Fruit fly (Drosophila melanogaster) whole organism, adult: ENCODE measurements around the gene aly.

ENCODE experiments used
- CG11617 ChIP-seq: fragments of 200-800 bp; sonication (Bioruptor generic); optimal IDR thresholded peaks from 2 replicates; lab custom pipeline; 2017; ENCODE audit warnings: mild to moderate bottlenecking, missing biosample characterization, missing genetic modification reagents, missing genetic modification characterization
- CG12768 ChIP-seq: fragments of 200-800 bp; sonication (Bioruptor generic); optimal IDR thresholded peaks from 2 replicates; lab custom pipeline; 2017; ENCODE audit warnings: missing biosample characterization, missing genetic modification characterization, mild to moderate bottlenecking, moderate library complexity, missing genetic modification reagents
- CG14711 ChIP-seq: fragments of 200-800 bp; sonication (Bioruptor generic); optimal IDR thresholded peaks from 2 replicates; lab custom pipeline; 2018; ENCODE audit warnings: missing biosample characterization, mild to moderate bottlenecking, missing genetic modification characterization, moderate library complexity
- CG1620 ChIP-seq: fragments of 200-800 bp; sonication (Bioruptor generic); optimal IDR thresholded peaks from 2 replicates; lab custom pipeline; 2016; ENCODE audit warnings: missing biosample characterization, missing genetic modification characterization
- CG33017 ChIP-seq: fragments of 200-800 bp; sonication (Bioruptor generic); optimal IDR thresholded peaks from 2 replicates; lab custom pipeline; 2018; ENCODE audit warnings: missing biosample characterization, mild to moderate bottlenecking, missing genetic modification characterization, moderate library complexity
- CG5204 ChIP-seq: fragments of 200-800 bp; sonication (Bioruptor generic); optimal IDR thresholded peaks from 2 replicates; lab custom pipeline; 2016; ENCODE audit warnings: missing biosample characterization, missing genetic modification characterization
- CG7045 ChIP-seq: fragments of 200-800 bp; sonication (Bioruptor generic); optimal IDR thresholded peaks from 2 replicates; lab custom pipeline; 2017; ENCODE audit warnings: missing biosample characterization, mild to moderate bottlenecking, missing genetic modification characterization
- CG7101 ChIP-seq: fragments of 200-800 bp; sonication (Bioruptor generic); optimal IDR thresholded peaks from 2 replicates; lab custom pipeline; 2018; ENCODE audit warnings: missing biosample characterization, mild to moderate bottlenecking, missing genetic modification characterization, moderate library complexity
- Clk ChIP-seq: fragments of 200-800 bp; sonication (Bioruptor generic); optimal IDR thresholded peaks from 2 replicates; lab custom pipeline; 2017; ENCODE audit warnings: missing biosample characterization, missing genetic modification characterization
- Crg-1 ChIP-seq: fragments of 200-800 bp; sonication (Bioruptor generic); optimal IDR thresholded peaks from 2 replicates; lab custom pipeline; 2016; ENCODE audit warnings: missing biosample characterization, missing genetic modification characterization
- Hr96 ChIP-seq: fragments of 200-800 bp; sonication (Bioruptor generic); optimal IDR thresholded peaks from 2 replicates; lab custom pipeline; 2016; ENCODE audit warnings: missing biosample characterization, missing genetic modification characterization
- Mnt ChIP-seq: fragments of 200-800 bp; sonication (Bioruptor generic); optimal IDR thresholded peaks from 2 replicates; lab custom pipeline; 2016; ENCODE audit warnings: missing biosample characterization, mild to moderate bottlenecking, missing genetic modification characterization
- bab1 ChIP-seq: fragments of 200-800 bp; sonication (Bioruptor generic); optimal IDR thresholded peaks from 3 replicates; lab custom pipeline; 2019; ENCODE audit warnings: missing biosample characterization, mild to moderate bottlenecking, missing genetic modification characterization, moderate library complexity
- cic ChIP-seq: fragments of 200-800 bp; sonication (Bioruptor generic); optimal IDR thresholded peaks from 2 replicates; lab custom pipeline; 2017; ENCODE audit warnings: missing biosample characterization, mild to moderate bottlenecking, missing genetic modification characterization, moderate library complexity
- cnc ChIP-seq, 2 experiments: fragments of >200 bp; optimal IDR thresholded peaks; 2 replicates each; lab custom pipeline; 2017
- kay ChIP-seq: fragments of 200-800 bp; sonication (Bioruptor generic); peaks from one replicate; lab custom pipeline; 2016; ENCODE audit warnings: missing biosample characterization, missing genetic modification characterization, borderline replicate concordance
- ovo ChIP-seq: fragments of 200-800 bp; sonication (Bioruptor generic); optimal IDR thresholded peaks from 2 replicates; lab custom pipeline; 2016; ENCODE audit warnings: missing biosample characterization, missing genetic modification characterization
- pad ChIP-seq: fragments of 200-800 bp; sonication (Bioruptor generic); optimal IDR thresholded peaks from 3 replicates; lab custom pipeline; 2017; ENCODE audit warnings: missing biosample characterization, missing genetic modification characterization, mild to moderate bottlenecking, moderate library complexity, missing genetic modification reagents
- tj ChIP-seq: fragments of 200-800 bp; sonication (Bioruptor generic); optimal IDR thresholded peaks from 3 replicates; lab custom pipeline; 2017; ENCODE audit warnings: missing biosample characterization, mild to moderate bottlenecking, missing genetic modification characterization, moderate library complexity
- toe ChIP-seq: fragments of 200-800 bp; sonication (Bioruptor generic); optimal IDR thresholded peaks from 2 replicates; lab custom pipeline; 2016; ENCODE audit warnings: missing biosample characterization, missing genetic modification characterization

The aly gene

dm6 chr3L:3034779-3035643 is 8.7 kb upstream of the aly start, which contains the start of gene CG2162:
Gene CG2162, plus strand, starts transcription at chr3L:3035196.
- no peak for TF ChIP-seq CG7101 (tag; lab: Kevin White, UChicago)
- TF ChIP-seq CG12768 (GFP tag; lab: Kevin White, UChicago): peak; percentile 33
- peak; percentile 55 for TF ChIP-seq Mnt (GFP tag; lab: Kevin White, UChicago)
- TF ChIP-seq pad (GFP tag; lab: Kevin White, UChicago): peak; percentile 100
- no peak for TF ChIP-seq CG11617 (GFP tag; lab: Kevin White, UChicago)
- TF ChIP-seq toe (GFP tag; lab: Kevin White, UChicago): no peak
- no peak for TF ChIP-seq bab1 (GFP tag; lab: Kevin White, UChicago)
- TF ChIP-seq ovo: peak; percentile 70
- TF ChIP-seq tj: peak; percentile 11
- peak; percentile 93 for TF ChIP-seq kay (GFP tag; lab: Kevin White, UChicago)
- TF ChIP-seq cic (GFP tag; lab: Kevin White, UChicago): peak; percentile 8
- TF ChIP-seq cnc (optimal IDR thresholded peaks at IDR 0.05; lab: Kevin White, UChicago): no peak
- no peak for TF ChIP-seq Hr96 (GFP tag; lab: Kevin White, UChicago)
- no peak for TF ChIP-seq Crg-1 (GFP tag; lab: Kevin White, UChicago)
- no peak for TF ChIP-seq Clk (GFP tag; lab: Kevin White, UChicago)

dm6 chr3L:3017156-3017555 is 9.2 kb downstream of the aly start, which contains the start of gene CG32487:
Gene CG32487, minus strand, starts transcription at chr3L:3017256.
- no peak for TF ChIP-seq kay (GFP tag; lab: Kevin White, UChicago)
- no peak for TF ChIP-seq CG33017
- TF ChIP-seq CG5204 (GFP tag; lab: Kevin White, UChicago): no peak
- TF ChIP-seq CG12768 (GFP tag; lab: Kevin White, UChicago): no peak
- no peak for TF ChIP-seq ovo
- TF ChIP-seq toe (GFP tag; lab: Kevin White, UChicago): no peak
- no peak for TF ChIP-seq cnc (optimal IDR thresholded peaks at IDR 0.05; lab: Kevin White, UChicago)
- TF ChIP-seq pad (GFP tag; lab: Kevin White, UChicago): no peak
- no peak for TF ChIP-seq CG11617 (GFP tag; lab: Kevin White, UChicago)
- no peak for TF ChIP-seq tj
- TF ChIP-seq CG7045 (GFP tag; lab: Kevin White, UChicago): no peak

dm6 chr3L:3015969-3016368 is 10.4 kb downstream of the aly start, which contains the start of gene CG32488:
Gene CG32488, minus strand, starts transcription at chr3L:3016069.
- no peak for TF ChIP-seq Clk (GFP tag; lab: Kevin White, UChicago)
- no peak for TF ChIP-seq pad (GFP tag; lab: Kevin White, UChicago)
- TF ChIP-seq tj: no peak
- TF ChIP-seq CG33017: no peak
- no peak for TF ChIP-seq Crg-1 (GFP tag; lab: Kevin White, UChicago)
- TF ChIP-seq cnc (optimal IDR thresholded peaks at IDR 0.05; lab: Kevin White, UChicago): no peak
- TF ChIP-seq cic (GFP tag; lab: Kevin White, UChicago): no peak
- no peak for TF ChIP-seq CG5204 (GFP tag; lab: Kevin White, UChicago)
- no peak for TF ChIP-seq kay (GFP tag; lab: Kevin White, UChicago)
- TF ChIP-seq bab1 (GFP tag; lab: Kevin White, UChicago): no peak
- TF ChIP-seq CG1620 (GFP tag; lab: Kevin White, UChicago): no peak
- no peak for TF ChIP-seq ovo
- no peak for TF ChIP-seq CG14711 (tag; lab: Kevin White, UChicago)
- TF ChIP-seq Hr96 (GFP tag; lab: Kevin White, UChicago): no peak
- no peak for TF ChIP-seq CG11617 (GFP tag; lab: Kevin White, UChicago)
- TF ChIP-seq CG7101 (tag; lab: Kevin White, UChicago): no peak
- TF ChIP-seq Mnt (GFP tag; lab: Kevin White, UChicago): no peak
- TF ChIP-seq CG12768 (GFP tag; lab: Kevin White, UChicago): no peak
- no peak for TF ChIP-seq CG7045 (GFP tag; lab: Kevin White, UChicago)

DNA sequence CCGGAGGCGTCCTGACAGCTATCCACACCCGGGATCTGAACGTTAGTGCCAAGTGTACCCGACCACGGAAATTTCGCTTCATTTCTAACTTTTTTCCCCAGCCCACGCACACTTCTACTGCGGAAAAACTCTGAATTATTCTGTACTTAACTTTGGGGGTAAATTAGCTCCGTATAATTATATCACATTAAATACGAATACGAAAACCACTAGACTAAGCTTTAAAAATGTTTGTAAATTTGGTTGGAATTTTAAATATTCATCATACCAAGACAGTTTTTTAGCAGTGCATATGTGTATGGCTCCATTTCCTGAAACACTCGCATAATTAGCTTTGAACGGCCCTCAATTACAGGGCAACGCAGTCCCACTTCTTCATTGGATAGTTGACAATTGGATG is 12.8 kb downstream of the aly start:
- no peak for TF ChIP-seq CG7101 (tag; lab: Kevin White, UChicago)
- TF ChIP-seq toe (GFP tag; lab: Kevin White, UChicago): no peak
- no peak for TF ChIP-seq CG5204 (GFP tag; lab: Kevin White, UChicago)
- TF ChIP-seq CG11617 (GFP tag; lab: Kevin White, UChicago): no peak
- no peak for TF ChIP-seq CG33017
- TF ChIP-seq CG1620 (GFP tag; lab: Kevin White, UChicago): no peak
- no peak for TF ChIP-seq kay (GFP tag; lab: Kevin White, UChicago)
- no peak for TF ChIP-seq Crg-1 (GFP tag; lab: Kevin White, UChicago)
- no peak for TF ChIP-seq CG7045 (GFP tag; lab: Kevin White, UChicago)
- TF ChIP-seq pad (GFP tag; lab: Kevin White, UChicago): no peak
- no peak for TF ChIP-seq cic (GFP tag; lab: Kevin White, UChicago)
- TF ChIP-seq Hr96 (GFP tag; lab: Kevin White, UChicago): no peak

dm6 chr3L:3001445-3001844 is 24.9 kb downstream of the aly start, which contains the start of gene FMRFaR:
Gene FMRFaR, plus strand, starts transcription at chr3L:3001716.
- TF ChIP-seq kay (GFP tag; lab: Kevin White, UChicago) (no peak), Mnt (GFP tag; lab: Kevin White, UChicago) (no peak)

- TF ChIP-seq cic (GFP tag; lab: Kevin White, UChicago): no peak
- TF ChIP-seq Mnt (GFP tag; lab: Kevin White, UChicago): no peak
- TF ChIP-seq CG5204 (GFP tag; lab: Kevin White, UChicago): no peak
- no peak for TF ChIP-seq CG7045 (GFP tag; lab: Kevin White, UChicago)
- no peak for TF ChIP-seq Hr96 (GFP tag; lab: Kevin White, UChicago)
These were observed 31.4 kb downstream of the aly start, which contains the start of gene CG2113 for dm6 chr3L:2994872-2995271. Gene CG2113, plus strand, starts transcription at chr3L:2995172.
